Worm (Caenorhabditis elegans) whole organism, late embryonic: ENCODE data around the gene helq-1.

ENCODE experiments used
- ceh-2 ChIP-seq: sonication (generic microtip); optimal IDR thresholded peaks from 2 replicates; lab custom pipeline; 2016; ENCODE audit warnings: missing genotype, missing genetic modification characterization, missing compliant biosample characterization
- ceh-22 ChIP-seq: sonication (generic microtip); optimal IDR thresholded peaks from 2 replicates; lab custom pipeline; 2017; ENCODE audit warnings: missing biosample characterization, missing genetic modification characterization
- ceh-6 ChIP-seq: fragments of 200-800 bp; sonication (Bioruptor generic); optimal IDR thresholded peaks from 2 replicates; lab custom pipeline; 2018; ENCODE audit warnings: mild to moderate bottlenecking, missing genetic modification characterization, missing compliant biosample characterization
- lin-11 ChIP-seq: fragments of 200-800 bp; sonication (Bioruptor generic); optimal IDR thresholded peaks from 2 replicates; lab custom pipeline; 2018; ENCODE audit warnings: mild to moderate bottlenecking, missing genetic modification characterization, missing compliant biosample characterization
- nfya-1 ChIP-seq: sonication (generic microtip); optimal IDR thresholded peaks from 2 replicates; lab custom pipeline; 2017; ENCODE audit warnings: missing genetic modification characterization, mild to moderate bottlenecking, missing compliant biosample characterization, antibody characterized with exemption, moderate library complexity
- sdc-2 ChIP-seq: sonication (generic microtip); optimal IDR thresholded peaks from 2 replicates; lab custom pipeline; 2016; ENCODE audit warnings: missing genotype, missing genetic modification characterization, missing compliant biosample characterization
- unc-86 ChIP-seq: sonication (generic microtip); optimal IDR thresholded peaks from 2 replicates; lab custom pipeline; 2016; ENCODE audit warnings: missing genetic modification characterization, missing compliant biosample characterization

DNA sequence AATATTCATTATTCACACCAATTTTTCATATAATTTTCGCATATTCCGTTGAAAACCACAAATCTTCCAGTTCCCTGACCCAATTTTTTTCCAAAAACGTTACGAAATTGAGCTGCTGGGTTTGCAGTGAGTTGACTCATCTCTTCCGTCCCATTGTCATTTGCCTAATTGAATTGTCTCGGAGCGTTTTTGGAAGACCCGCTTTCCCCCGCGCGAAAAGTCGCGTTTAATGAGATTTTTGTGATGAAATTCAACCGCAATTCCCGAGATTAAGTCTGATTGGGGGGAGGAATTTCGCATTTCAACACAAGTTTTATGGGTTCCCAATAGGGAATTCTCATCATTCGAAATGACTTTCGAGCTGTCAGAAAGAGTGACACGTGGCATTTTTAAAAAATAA, 25.0 kb upstream of the helq-1 start:
- TF ChIP-seq nfya-1 (tag; lab: Kevin White, UChicago) = no peak
- no peak for TF ChIP-seq sdc-2 (tag; lab: Kevin White, UChicago)
- TF ChIP-seq ceh-6 (GFP tag; lab: Kevin White, UChicago) = no peak
- TF ChIP-seq ceh-22 (tag; lab: Kevin White, UChicago) = no peak
- no peak for TF ChIP-seq ceh-2 (tag; lab: Kevin White, UChicago)
- TF ChIP-seq lin-11 (tag; lab: Kevin White, UChicago) = no peak
- no peak for TF ChIP-seq unc-86 (tag; lab: Kevin White, UChicago)
